Worm (Caenorhabditis elegans) whole organism, L4 larva: ENCODE measurements around the gene idpb-5.

Source experiments
- dpl-1 ChIP-seq: fragments of 150-350 bp; optimal IDR thresholded peaks from 2 replicates; lab custom pipeline; 2014; ENCODE audit warnings: missing biosample characterization, missing genetic modification reagents, missing genetic modification characterization
- mes-2 ChIP-seq: sonication (generic microtip); optimal IDR thresholded peaks from 2 replicates; lab custom pipeline; 2016; ENCODE audit warnings: missing genotype, mild to moderate bottlenecking, missing genetic modification characterization, missing compliant biosample characterization; ENCODE audit not compliant: poor library complexity, severe bottlenecking
- tag-97 ChIP-seq: fragments of 200-800 bp; sonication (Bioruptor generic); IDR thresholded peaks from 2 replicates; pipeline ENCODE4 v1.3.6; 2022; ENCODE audit warnings: missing genetic modification characterization, missing compliant biosample characterization
- vab-7 ChIP-seq: fragments of 200-800 bp; sonication (Bioruptor generic); IDR thresholded peaks from 2 replicates; pipeline ENCODE4 v1.3.6; 2022; ENCODE audit warnings: missing genetic modification reagents, missing genetic modification characterization, missing compliant biosample characterization

- TF ChIP-seq mes-2 (no peak), dpl-1 (GFP tag; lab: Kevin White, UChicago) (no peak), vab-7 (GFP tag; lab: Robert Waterston, UW) (no peak), tag-97 (no peak)
Observed at ce11 chrV:11856022-11856421, 16.7 kb downstream of the idpb-5 start.
